Worm (Caenorhabditis elegans) whole organism, early embryonic: ENCODE results near the gene F48E8.3.

Source experiments
- B0310.2 ChIP-seq: sonication (generic microtip); optimal IDR thresholded peaks from 2 replicates; lab custom pipeline; 2016; ENCODE audit warnings: mild to moderate bottlenecking, missing genetic modification characterization, missing compliant biosample characterization
- F13C5.2 ChIP-seq: sonication (generic microtip); optimal IDR thresholded peaks from 2 replicates; lab custom pipeline; 2017; ENCODE audit warnings: mild to moderate bottlenecking, missing genetic modification characterization, inconsistent platforms, missing compliant biosample characterization
- aly-1 ChIP-seq: sonication (generic microtip); optimal IDR thresholded peaks from 2 replicates; lab custom pipeline; 2016; ENCODE audit warnings: missing genetic modification characterization, missing compliant biosample characterization
- ama-1 ChIP-seq: fragments of 150-350 bp; optimal IDR thresholded peaks from 2 replicates; lab custom pipeline; 2014
- ceh-13 ChIP-seq: fragments of 200-800 bp; sonication (Bioruptor generic); optimal IDR thresholded peaks from 2 replicates; lab custom pipeline; 2018; ENCODE audit warnings: mild to moderate bottlenecking, missing genetic modification characterization, missing compliant biosample characterization
- ceh-36 ChIP-seq: sonication (generic microtip); optimal IDR thresholded peaks from 2 replicates; lab custom pipeline; 2016; ENCODE audit warnings: missing genetic modification characterization, inconsistent platforms, missing compliant biosample characterization
- ets-7 ChIP-seq: sonication (generic microtip); optimal IDR thresholded peaks from 2 replicates; lab custom pipeline; 2016; ENCODE audit warnings: missing genotype, missing genetic modification characterization, missing compliant biosample characterization
- flt-1 ChIP-seq: fragments of 200-800 bp; sonication (Bioruptor generic); IDR thresholded peaks from 2 replicates; pipeline ENCODE4 v1.3.6; 2022; ENCODE audit warnings: missing genetic modification characterization, missing compliant biosample characterization
- hmbx-1 ChIP-seq: sonication (generic microtip); optimal IDR thresholded peaks from 2 replicates; lab custom pipeline; 2016; ENCODE audit warnings: mild to moderate bottlenecking, missing genetic modification characterization, missing compliant biosample characterization
- hmg-4 ChIP-seq: fragments of 200-800 bp; sonication (Bioruptor generic); optimal IDR thresholded peaks from 2 replicates; lab custom pipeline; 2018; ENCODE audit warnings: mild to moderate bottlenecking, missing genetic modification characterization, missing compliant biosample characterization
- hnd-1 ChIP-seq: sonication (generic microtip); optimal IDR thresholded peaks from 2 replicates; lab custom pipeline; 2016; ENCODE audit warnings: missing genetic modification characterization, missing compliant biosample characterization
- pes-1 ChIP-seq: fragments of 200-800 bp; sonication (Bioruptor generic); IDR thresholded peaks from 2 replicates; pipeline ENCODE4 v1.3.6; 2022; ENCODE audit warnings: missing genetic modification reagents, missing genetic modification characterization, missing compliant biosample characterization
- scrt-1 ChIP-seq: fragments of 200-800 bp; sonication (Bioruptor generic); IDR thresholded peaks from 2 replicates; pipeline ENCODE4 v1.3.6; 2022; ENCODE audit warnings: missing genetic modification characterization, missing compliant biosample characterization
- sea-1 ChIP-seq: fragments of 200-800 bp; sonication (Bioruptor generic); conservative IDR thresholded peaks from 2 replicates; pipeline ENCODE4 v1.3.6; 2022; ENCODE audit warnings: missing genetic modification characterization, missing compliant biosample characterization
- tbx-11 ChIP-seq: fragments of 200-800 bp; sonication (Bioruptor generic); IDR thresholded peaks from 2 replicates; pipeline ENCODE4 v1.3.6; 2022; ENCODE audit warnings: missing genetic modification characterization, missing compliant biosample characterization
- tbx-37 ChIP-seq: fragments of 200-800 bp; sonication (Bioruptor generic); conservative IDR thresholded peaks from 2 replicates; pipeline ENCODE4 v1.3.6; 2022; ENCODE audit warnings: missing genetic modification reagents, missing genetic modification characterization, missing compliant biosample characterization
- tra-4 ChIP-seq: sonication (generic microtip); optimal IDR thresholded peaks from 2 replicates; lab custom pipeline; 2017; ENCODE audit warnings: missing genetic modification characterization, missing compliant biosample characterization

F48E8.3 gene

ce11 chrIII:5503669-5504068 is 42.5 kb downstream of the F48E8.3 start:
- TF ChIP-seq B0310.2 (tag; lab: Kevin White, UChicago) = no peak
- no peak for TF ChIP-seq hnd-1 (tag; lab: Kevin White, UChicago)
- TF ChIP-seq ets-7 = no peak
- no peak for TF ChIP-seq hmbx-1 (tag; lab: Kevin White, UChicago)
- no peak for TF ChIP-seq tbx-11
- no peak for TF ChIP-seq scrt-1
- TF ChIP-seq ama-1 = no peak
- TF ChIP-seq F13C5.2 (tag; lab: Kevin White, UChicago) = no peak
- no peak for TF ChIP-seq tbx-37 (GFP tag; lab: Robert Waterston, UW)
- TF ChIP-seq ceh-36 (tag; lab: Kevin White, UChicago) = no peak
- no peak for TF ChIP-seq aly-1 (tag; lab: Kevin White, UChicago)
- TF ChIP-seq tra-4 = no peak
- no peak for TF ChIP-seq hmg-4 (GFP tag; lab: Kevin White, UChicago)
- TF ChIP-seq sea-1 = no peak
- no peak for TF ChIP-seq pes-1 (GFP tag; lab: Robert Waterston, UW)
- no peak for TF ChIP-seq flt-1
- TF ChIP-seq ceh-13 (GFP tag; lab: Kevin White, UChicago) = no peak

- no peak for TF ChIP-seq pes-1 (GFP tag; lab: Robert Waterston, UW)
- no peak for TF ChIP-seq scrt-1
- no peak for TF ChIP-seq F13C5.2 (tag; lab: Kevin White, UChicago)
- TF ChIP-seq tbx-37 (GFP tag; lab: Robert Waterston, UW) = no peak
- no peak for TF ChIP-seq aly-1 (tag; lab: Kevin White, UChicago)
Observed at ce11 chrIII:5504164-5504563, 43.0 kb downstream of the F48E8.3 start.

DNA sequence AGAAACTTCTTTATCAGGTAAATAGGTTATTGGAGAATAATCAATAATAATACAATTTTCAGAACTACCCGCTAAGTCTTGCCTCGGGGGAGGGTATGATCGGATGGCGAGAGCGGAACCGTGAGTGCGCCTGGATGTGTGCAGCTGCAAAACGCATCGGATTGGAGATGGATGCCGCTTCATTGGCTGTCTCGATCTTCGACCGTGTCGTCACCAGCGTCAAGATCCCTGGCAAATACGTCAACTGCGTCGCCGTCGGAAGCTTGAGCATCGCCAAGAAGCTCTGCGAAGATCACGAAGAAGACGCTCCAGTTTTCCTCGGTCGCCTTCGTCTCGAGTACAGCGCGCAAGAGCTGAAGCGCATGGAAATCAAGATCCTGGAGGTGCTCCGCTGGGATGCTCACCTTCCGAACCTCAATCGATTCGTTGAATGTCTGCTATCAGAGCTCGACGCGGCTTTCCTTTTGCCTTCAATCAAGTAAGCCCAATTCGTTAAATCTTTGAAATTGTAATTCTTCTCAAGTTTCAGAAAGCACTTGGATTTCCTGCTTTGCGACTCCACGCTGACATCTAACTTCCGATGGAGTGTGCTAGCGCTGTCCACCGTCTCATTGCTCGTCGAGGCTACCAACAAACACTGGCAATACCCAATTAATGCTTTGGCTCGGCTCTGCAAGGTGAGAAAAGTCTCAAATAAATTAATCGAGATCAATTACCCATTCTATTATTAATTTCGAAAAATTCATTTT is 43.7 kb downstream of the F48E8.3 start:
- TF ChIP-seq scrt-1 (no peak), hmg-4 (GFP tag; lab: Kevin White, UChicago) (no peak), flt-1 (no peak), sea-1 (no peak), tbx-11 (no peak), aly-1 (tag; lab: Kevin White, UChicago) (no peak), F13C5.2 (tag; lab: Kevin White, UChicago) (no peak)

ce11 chrIII:5505474-5506022 is 44.4 kb downstream of the F48E8.3 start:
- TF ChIP-seq tra-4 = no peak
- no peak for TF ChIP-seq ets-7
- TF ChIP-seq tbx-37 (GFP tag; lab: Robert Waterston, UW) = no peak
- TF ChIP-seq hnd-1 (tag; lab: Kevin White, UChicago) = no peak
- TF ChIP-seq F13C5.2 (tag; lab: Kevin White, UChicago) = no peak
- TF ChIP-seq hmbx-1 (tag; lab: Kevin White, UChicago) = no peak
- no peak for TF ChIP-seq ceh-13 (GFP tag; lab: Kevin White, UChicago)
- no peak for TF ChIP-seq B0310.2 (tag; lab: Kevin White, UChicago)
- TF ChIP-seq aly-1 (tag; lab: Kevin White, UChicago) = no peak
- no peak for TF ChIP-seq ama-1

- TF ChIP-seq scrt-1 = no peak
- TF ChIP-seq ceh-36 (tag; lab: Kevin White, UChicago) = no peak
- TF ChIP-seq F13C5.2 (tag; lab: Kevin White, UChicago) = no peak
- no peak for TF ChIP-seq aly-1 (tag; lab: Kevin White, UChicago)
- no peak for TF ChIP-seq hmbx-1 (tag; lab: Kevin White, UChicago)
- TF ChIP-seq ceh-13 (GFP tag; lab: Kevin White, UChicago) = no peak
- TF ChIP-seq B0310.2 (tag; lab: Kevin White, UChicago) = no peak
- no peak for TF ChIP-seq hmg-4 (GFP tag; lab: Kevin White, UChicago)
Observed at ce11 chrIII:5506023-5506597, 44.9 kb downstream of the F48E8.3 start.

ce11 chrIII:5506936-5507335 is 45.8 kb downstream of the F48E8.3 start:
- TF ChIP-seq F13C5.2 (tag; lab: Kevin White, UChicago) = no peak
- no peak for TF ChIP-seq B0310.2 (tag; lab: Kevin White, UChicago)
- TF ChIP-seq ets-7 = no peak
- no peak for TF ChIP-seq tbx-11
- no peak for TF ChIP-seq scrt-1
- no peak for TF ChIP-seq hmbx-1 (tag; lab: Kevin White, UChicago)
- TF ChIP-seq hnd-1 (tag; lab: Kevin White, UChicago) = no peak
- no peak for TF ChIP-seq aly-1 (tag; lab: Kevin White, UChicago)

DNA sequence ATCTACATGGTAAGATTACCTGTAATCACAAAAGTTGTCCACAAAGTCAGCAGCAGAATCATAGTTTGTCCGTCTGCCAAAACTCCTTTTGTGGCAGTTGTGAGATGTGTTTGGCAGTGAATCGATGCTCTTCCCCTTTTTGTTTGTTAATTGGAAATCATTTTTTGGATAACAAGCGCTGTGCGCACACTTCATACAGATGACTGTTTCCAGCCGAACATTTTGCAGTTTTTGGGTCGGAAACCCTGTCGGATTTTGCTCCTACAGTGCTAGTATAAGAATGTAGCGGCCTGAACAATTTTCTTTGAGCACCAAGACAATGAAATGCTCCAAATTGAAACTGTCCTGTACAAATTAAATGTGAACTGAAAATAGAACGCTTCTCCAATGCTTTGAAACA is 47.5 kb downstream of the F48E8.3 start, which contains the start of gene D1044.7:
Gene D1044.7 (minus strand): TSS at position 101 of the 400 bp plus-strand sequence.
- TF ChIP-seq flt-1 = no peak
- TF ChIP-seq tra-4 = no peak
- TF ChIP-seq ama-1 = no peak
- TF ChIP-seq ceh-36 (tag; lab: Kevin White, UChicago) = no peak
- no peak for TF ChIP-seq tbx-11
- TF ChIP-seq hmg-4 (GFP tag; lab: Kevin White, UChicago) = no peak
- no peak for TF ChIP-seq B0310.2 (tag; lab: Kevin White, UChicago)
- no peak for TF ChIP-seq F13C5.2 (tag; lab: Kevin White, UChicago)
- TF ChIP-seq aly-1 (tag; lab: Kevin White, UChicago) = no peak

ce11 chrIII:5512502-5512901 is 51.3 kb downstream of the F48E8.3 start, which contains the start of gene pqn-25:
Gene pqn-25, minus strand, starts transcription at chrIII:5512602.
- TF ChIP-seq F13C5.2 (tag; lab: Kevin White, UChicago) (no peak), hmbx-1 (tag; lab: Kevin White, UChicago) (no peak), tbx-37 (GFP tag; lab: Robert Waterston, UW) (no peak), pes-1 (GFP tag; lab: Robert Waterston, UW) (no peak), hmg-4 (GFP tag; lab: Kevin White, UChicago) (no peak), tra-4 (no peak), flt-1 (no peak), ceh-13 (GFP tag; lab: Kevin White, UChicago) (no peak), ama-1 (no peak), ceh-36 (tag; lab: Kevin White, UChicago) (no peak), aly-1 (tag; lab: Kevin White, UChicago) (no peak), ets-7 (no peak), sea-1 (no peak), B0310.2 (tag; lab: Kevin White, UChicago) (no peak), scrt-1 (no peak), tbx-11 (no peak), hnd-1 (tag; lab: Kevin White, UChicago) (no peak)
